Fruit fly (Drosophila melanogaster) whole organism, embryonic: Measurements from ENCODE around the gene CG9986.

Source experiments
- CG10979 ChIP-seq: fragments of 200-800 bp; sonication (Bioruptor generic); optimal IDR thresholded peaks from 2 replicates; lab custom pipeline; 2018; ENCODE audit warnings: missing biosample characterization, mild to moderate bottlenecking, missing genetic modification characterization, moderate library complexity
- CG11695 ChIP-seq: fragments of 200-800 bp; sonication (Bioruptor generic); IDR thresholded peaks from 3 replicates; pipeline ENCODE4 v1.3.6; 2022; ENCODE audit warnings: missing biosample characterization, missing genetic modification characterization
- CG11723 ChIP-seq: fragments of 200-800 bp; sonication (Bioruptor generic); optimal IDR thresholded peaks from 2 replicates; lab custom pipeline; 2017; ENCODE audit warnings: missing biosample characterization, mild to moderate bottlenecking, missing genetic modification characterization
- CG13775 ChIP-seq: fragments of 200-800 bp; sonication (Bioruptor generic); optimal IDR thresholded peaks from 3 replicates; lab custom pipeline; 2017; ENCODE audit warnings: missing biosample characterization, mild to moderate bottlenecking, missing genetic modification characterization
- CG14860 ChIP-seq: fragments of 200-800 bp; sonication (Bioruptor generic); IDR thresholded peaks from 3 replicates; pipeline ENCODE4 v1.3.6; 2022; ENCODE audit warnings: missing biosample characterization, missing genetic modification characterization; ENCODE audit not compliant: partially characterized antibody
- CG1529 ChIP-seq: fragments of 200-800 bp; sonication (Bioruptor generic); optimal IDR thresholded peaks from 3 replicates; lab custom pipeline; 2018; ENCODE audit warnings: missing biosample characterization, missing genetic modification characterization
- CG18262 ChIP-seq: fragments of 200-800 bp; optimal IDR thresholded peaks from 3 replicates; lab custom pipeline; 2019; ENCODE audit warnings: missing biosample characterization, mild to moderate bottlenecking, missing genetic modification characterization, moderate library complexity
- CG2120 ChIP-seq: fragments of 200-800 bp; sonication (Bioruptor generic); optimal IDR thresholded peaks from 3 replicates; lab custom pipeline; 2016; ENCODE audit warnings: missing biosample characterization, missing genetic modification characterization
- CG4707 ChIP-seq: fragments of 200-800 bp; sonication (Bioruptor generic); optimal IDR thresholded peaks from 2 replicates; lab custom pipeline; 2018; ENCODE audit warnings: missing biosample characterization, mild to moderate bottlenecking, missing genetic modification characterization, moderate library complexity
- CG5953 ChIP-seq: fragments of 200-800 bp; sonication (Bioruptor generic); IDR thresholded peaks from 2 replicates; pipeline ENCODE4 v1.3.6; 2022; ENCODE audit warnings: missing biosample characterization, missing genetic modification characterization
- CG6654 ChIP-seq: fragments of 200-800 bp; sonication (Bioruptor generic); optimal IDR thresholded peaks from 2 replicates; lab custom pipeline; 2017; ENCODE audit warnings: missing biosample characterization, mild to moderate bottlenecking, missing genetic modification characterization
- CG7839 ChIP-seq: fragments of 200-800 bp; sonication (Bioruptor generic); optimal IDR thresholded peaks from 3 replicates; lab custom pipeline; 2018; ENCODE audit warnings: missing biosample characterization, mild to moderate bottlenecking, missing genetic modification characterization, moderate library complexity
- CG8359 ChIP-seq: fragments of 200-800 bp; sonication (Bioruptor generic); optimal IDR thresholded peaks from 2 replicates; lab custom pipeline; 2017; ENCODE audit warnings: missing biosample characterization, mild to moderate bottlenecking, missing genetic modification characterization, borderline replicate concordance
- CoRest ChIP-seq: fragments of 200-800 bp; sonication (Bioruptor generic); optimal IDR thresholded peaks from 3 replicates; lab custom pipeline; 2018; ENCODE audit warnings: missing biosample characterization, mild to moderate bottlenecking, missing genetic modification characterization, moderate library complexity
- D ChIP-seq, 2 experiments: fragments of 200-800 bp in 1 of 2; fragments of >200 bp in 1 of 2; sonication (Bioruptor generic) in 1 of 2; optimal IDR thresholded peaks; 2 replicates in 1 of 2; 3 replicates in 1 of 2; lab custom pipeline; 2017; ENCODE audit warnings: mild to moderate bottlenecking in 1 of 2, missing biosample characterization in 1 of 2, missing genetic modification characterization in 1 of 2, missing genetic modification reagents in 1 of 2
- Doc2 ChIP-seq: fragments of 200-800 bp; sonication (Bioruptor generic); IDR thresholded peaks from 2 replicates; pipeline ENCODE4 v1.3.6; 2022; ENCODE audit warnings: missing biosample characterization, missing genetic modification characterization
- Eip74EF ChIP-seq, 2 experiments: fragments of 200-800 bp in 1 of 2; fragments of >200 bp in 1 of 2; sonication (Bioruptor generic) in 1 of 2; optimal IDR thresholded peaks; 2 replicates each; lab custom pipeline; 2017 to 2019; ENCODE audit warnings: missing biosample characterization in 2 of 2, missing genetic modification characterization in 2 of 2, mild to moderate bottlenecking in 1 of 2, moderate library complexity in 1 of 2
- Elba2 ChIP-seq: fragments of 200-800 bp; sonication (Bioruptor generic); optimal IDR thresholded peaks from 3 replicates; lab custom pipeline; 2016; ENCODE audit warnings: missing biosample characterization, missing genetic modification characterization
- Hr39 ChIP-seq: fragments of >200 bp; optimal IDR thresholded peaks from 2 replicates; lab custom pipeline; 2017
- Hr51 ChIP-seq, 2 experiments: fragments of 200-800 bp; sonication (Bioruptor generic); optimal IDR thresholded peaks; 2 replicates in 1 of 2; 3 replicates in 1 of 2; lab custom pipeline; 2016 to 2018; ENCODE audit warnings: missing biosample characterization in 2 of 2, missing genetic modification characterization in 2 of 2, mild to moderate bottlenecking in 1 of 2, moderate library complexity in 1 of 2
- Lim3 ChIP-seq: fragments of 200-800 bp; sonication (Bioruptor generic); IDR thresholded peaks from 2 replicates; pipeline ENCODE4 v1.3.6; 2022; ENCODE audit warnings: missing biosample characterization, missing genetic modification characterization
- Mad ChIP-seq: fragments of 200-800 bp; sonication (Bioruptor generic); optimal IDR thresholded peaks from 2 replicates; lab custom pipeline; 2016; ENCODE audit warnings: missing biosample characterization, missing genetic modification characterization
- NC2β ChIP-seq: fragments of 200-800 bp; sonication (Bioruptor generic); optimal IDR thresholded peaks from 2 replicates; lab custom pipeline; 2016; ENCODE audit warnings: missing biosample characterization, missing genetic modification characterization
- Oli ChIP-seq: fragments of 200-800 bp; sonication (Bioruptor generic); optimal IDR thresholded peaks from 2 replicates; lab custom pipeline; 2018; ENCODE audit warnings: missing biosample characterization, mild to moderate bottlenecking, missing genetic modification characterization, moderate library complexity
- Optix ChIP-seq: fragments of 200-800 bp; sonication (Bioruptor generic); IDR thresholded peaks from 3 replicates; pipeline ENCODE4 v1.3.6; 2022; ENCODE audit warnings: missing biosample characterization, missing genetic modification characterization
- Pdp1 ChIP-seq, 2 experiments: fragments of 200-800 bp; sonication (Bioruptor generic); optimal IDR thresholded peaks; 3 replicates each; lab custom pipeline; 2016; ENCODE audit warnings: missing biosample characterization in 2 of 2, missing genetic modification characterization in 2 of 2, mild to moderate bottlenecking in 1 of 2, moderate library complexity in 1 of 2
- Side ChIP-seq: fragments of 200-800 bp; sonication (Bioruptor generic); optimal IDR thresholded peaks from 2 replicates; lab custom pipeline; 2016; ENCODE audit warnings: missing biosample characterization, missing genetic modification characterization
- Xbp1 ChIP-seq: fragments of 200-800 bp; sonication (Bioruptor generic); optimal IDR thresholded peaks from 3 replicates; lab custom pipeline; 2016; ENCODE audit warnings: missing biosample characterization, mild to moderate bottlenecking, missing genetic modification characterization
- chif ChIP-seq, 2 experiments: fragments of 200-800 bp; sonication (Bioruptor generic); optimal IDR thresholded peaks; 3 replicates each; lab custom pipeline; 2016; ENCODE audit warnings: missing biosample characterization in 2 of 2, missing genetic modification characterization in 2 of 2
- chn ChIP-seq: fragments of 200-800 bp; sonication (Bioruptor generic); optimal IDR thresholded peaks from 2 replicates; lab custom pipeline; 2016; ENCODE audit warnings: missing biosample characterization, missing genetic modification characterization
- crc ChIP-seq: fragments of 200-800 bp; sonication (Bioruptor generic); optimal IDR thresholded peaks from 2 replicates; lab custom pipeline; 2016; ENCODE audit warnings: missing biosample characterization, missing genetic modification characterization
- danr ChIP-seq: fragments of 200-800 bp; sonication (Bioruptor generic); IDR thresholded peaks from 2 replicates; pipeline ENCODE4 v1.3.6; 2022; ENCODE audit warnings: missing biosample characterization, missing genetic modification characterization
- eve ChIP-seq, 2 experiments: fragments of >200 bp; optimal IDR thresholded peaks; 2 replicates each; lab custom pipeline; 2017; ENCODE audit warnings: missing biosample characterization in 2 of 2, missing genetic modification characterization in 2 of 2
- grau ChIP-seq: fragments of 200-800 bp; optimal IDR thresholded peaks from 3 replicates; lab custom pipeline; 2019; ENCODE audit warnings: missing biosample characterization, mild to moderate bottlenecking, missing genetic modification characterization, moderate library complexity
- hbn ChIP-seq: fragments of 200-800 bp; sonication (Bioruptor generic); IDR thresholded peaks from 2 replicates; pipeline ENCODE4 v1.3.6; 2022; ENCODE audit warnings: missing biosample characterization, missing genetic modification characterization; ENCODE audit not compliant: partially characterized antibody
- hth ChIP-seq: fragments of >200 bp; optimal IDR thresholded peaks from 2 replicates; lab custom pipeline; 2017; ENCODE audit warnings: inconsistent platforms
- kay ChIP-seq: fragments of 200-800 bp; sonication (Bioruptor generic); optimal IDR thresholded peaks from 2 replicates; lab custom pipeline; 2016; ENCODE audit warnings: missing biosample characterization, missing genetic modification characterization
- knrl ChIP-seq: fragments of 200-800 bp; sonication (Bioruptor generic); IDR thresholded peaks from 3 replicates; pipeline ENCODE4 v1.3.6; 2022; ENCODE audit warnings: missing biosample characterization, missing genetic modification characterization; ENCODE audit not compliant: partially characterized antibody
- lola ChIP-seq, 3 experiments: fragments of >200 bp in 2 of 3; fragments of 200-800 bp in 1 of 3; sonication (Bioruptor generic) in 1 of 3; optimal IDR thresholded peaks; 2 replicates each; lab custom pipeline; 2017 to 2019; ENCODE audit warnings: missing biosample characterization in 3 of 3, missing genetic modification characterization in 3 of 3, mild to moderate bottlenecking in 1 of 3, moderate library complexity in 1 of 3
- onecut ChIP-seq: fragments of 200-800 bp; sonication (Bioruptor generic); IDR thresholded peaks from 2 replicates; pipeline ENCODE4 v1.3.6; 2022; ENCODE audit warnings: missing biosample characterization, missing genetic modification characterization
- p53 ChIP-seq: fragments of 200-800 bp; sonication (Bioruptor generic); optimal IDR thresholded peaks from 2 replicates; lab custom pipeline; 2016; ENCODE audit warnings: missing biosample characterization, missing genetic modification characterization
- pan ChIP-seq, 4 experiments: fragments of >200 bp in 3 of 4; fragments of 200-800 bp in 1 of 4; sonication (Bioruptor generic) in 1 of 4; optimal IDR thresholded peaks in 3 of 4; IDR thresholded peaks in 1 of 4; 2 replicates each; pipeline versions ENCODE4 v1.3.6 to Lab custom; 2017 to 2022; ENCODE audit warnings: missing biosample characterization in 2 of 4, missing genetic modification characterization in 2 of 4, mixed read lengths in 1 of 4
- pita ChIP-seq: fragments of 200-800 bp; sonication (Bioruptor generic); optimal IDR thresholded peaks from 2 replicates; lab custom pipeline; 2017; ENCODE audit warnings: missing biosample characterization, mild to moderate bottlenecking, missing genetic modification characterization
- run ChIP-seq: fragments of 200-800 bp; sonication (Bioruptor generic); optimal IDR thresholded peaks from 3 replicates; lab custom pipeline; 2018; ENCODE audit warnings: missing biosample characterization, mild to moderate bottlenecking, missing genetic modification characterization
- stc ChIP-seq: fragments of 200-800 bp; sonication (Bioruptor generic); IDR thresholded peaks from 2 replicates; pipeline ENCODE4 v1.3.6; 2022; ENCODE audit warnings: missing biosample characterization, missing genetic modification characterization
- tio ChIP-seq: fragments of 200-800 bp; sonication (Bioruptor generic); optimal IDR thresholded peaks from 2 replicates; lab custom pipeline; 2017; ENCODE audit warnings: missing biosample characterization, missing genetic modification characterization, inconsistent platforms
- unpg ChIP-seq: fragments of 200-800 bp; sonication (Bioruptor generic); optimal IDR thresholded peaks from 3 replicates; lab custom pipeline; 2018; ENCODE audit warnings: missing biosample characterization, mild to moderate bottlenecking, missing genetic modification characterization, moderate library complexity
- vnd ChIP-seq: fragments of 200-800 bp; sonication (Bioruptor generic); IDR thresholded peaks from 3 replicates; pipeline ENCODE4 v1.3.6; 2022; ENCODE audit warnings: missing biosample characterization, missing genetic modification characterization; ENCODE audit not compliant: partially characterized antibody

Gene CG9986

DNA sequence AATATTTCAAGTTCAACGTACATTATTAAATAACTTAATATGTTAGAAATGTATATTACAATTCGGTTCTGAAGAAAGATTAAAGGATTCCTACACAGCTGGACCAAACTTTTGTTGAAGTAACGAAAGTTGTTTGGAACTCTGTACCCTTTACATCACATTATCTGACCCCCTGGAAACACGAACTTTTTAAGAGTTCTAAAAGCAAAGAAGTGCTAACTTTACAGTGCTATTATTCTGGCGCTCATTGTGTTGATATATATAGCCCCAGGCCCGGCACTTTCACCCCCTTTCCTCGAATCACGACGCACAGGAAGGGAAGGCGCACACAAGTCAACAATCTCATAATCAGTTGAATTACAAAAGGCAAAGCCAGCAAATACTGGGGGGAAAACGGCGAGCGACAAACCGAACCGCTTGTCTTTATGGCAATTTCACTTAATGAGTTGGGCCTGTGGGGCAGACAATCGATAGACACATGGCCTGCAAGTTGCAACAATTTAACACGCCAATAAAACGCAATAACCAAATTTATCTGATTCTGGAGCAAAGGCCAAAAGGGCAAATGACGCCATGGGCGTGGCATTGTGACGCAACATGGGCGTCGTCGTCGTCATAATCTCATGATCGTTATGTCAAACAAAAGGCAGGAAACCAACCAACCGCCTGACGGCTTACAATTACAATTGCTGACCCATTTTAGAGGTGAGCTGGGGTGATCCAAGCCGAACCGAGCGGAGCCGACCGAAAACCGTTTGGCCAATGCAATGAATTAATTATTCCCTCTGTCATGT is 23.5 kb downstream of the CG9986 start (continued):
- TF ChIP-seq CoRest (peak; percentile 32), CG14860 (GFP tag; lab: Robert Waterston, UW) (no peak), unpg (no peak), Pdp1 (GFP tag; optimal IDR thresholded peaks at IDR 0.05; lab: Kevin White, UChicago) (peak in 1 of 2 experiments; percentile 85), crc (no peak), p53 (GFP tag; lab: Kevin White, UChicago) (no peak), run (tag; lab: Kevin White, UChicago) (no peak), lola (GFP tag; optimal IDR thresholded peaks at IDR 0.05; lab: Kevin White, UChicago) (peak in 1 of 3 experiments; percentile 30), Eip74EF (GFP tag; optimal IDR thresholded peaks at IDR 0.05; lab: Kevin White, UChicago) (no peak), CG11695 (GFP tag; lab: Robert Waterston, UW) (no peak), CG8359 (GFP tag; lab: Kevin White, UChicago) (no peak), hth (lab: Kevin White, UChicago) (no peak), kay (GFP tag; lab: Kevin White, UChicago) (no peak), pan (optimal IDR thresholded peaks at IDR 0.05; lab: Kevin White, UChicago) (no peak), pan (GFP tag; optimal IDR thresholded peaks at IDR 0.05 in 1 of 2, IDR thresholded peaks at IDR 0.05 in 1 of 2) (no peak), NC2β (GFP tag; lab: Kevin White, UChicago) (no peak), CG6654 (GFP tag; lab: Kevin White, UChicago) (no peak), CG4707 (no peak), knrl (GFP tag; lab: Robert Waterston, UW) (no peak), onecut (GFP tag; lab: Robert Waterston, UW) (no peak), CG1529 (GFP tag; lab: Kevin White, UChicago) (no peak), CG11723 (peak; percentile 11), tio (GFP tag; lab: Kevin White, UChicago) (no peak), Hr39 (no peak), stc (GFP tag; lab: Robert Waterston, UW) (no peak), chif (GFP tag; optimal IDR thresholded peaks at IDR 0.05; lab: Kevin White, UChicago) (no peak), CG2120 (GFP tag; lab: Kevin White, UChicago) (no peak), Lim3 (GFP tag; lab: Robert Waterston, UW) (no peak), CG7839 (tag; lab: Kevin White, UChicago) (peak; percentile 43), D (optimal IDR thresholded peaks at IDR 0.05; lab: Kevin White, UChicago) (no peak), D (GFP tag; optimal IDR thresholded peaks at IDR 0.05; lab: Kevin White, UChicago) (peak; percentile 45), Mad (GFP tag; lab: Kevin White, UChicago) (no peak), Oli (tag; lab: Kevin White, UChicago) (peak; percentile 18), pita (GFP tag; lab: Kevin White, UChicago) (no peak), CG18262 (tag; lab: Kevin White, UChicago) (peak; percentile 63), CG5953 (GFP tag; lab: Robert Waterston, UW) (no peak), Side (GFP tag; lab: Kevin White, UChicago) (no peak), CG13775 (GFP tag; lab: Kevin White, UChicago) (no peak), Doc2 (GFP tag; lab: Robert Waterston, UW) (no peak), eve (GFP tag; optimal IDR thresholded peaks at IDR 0.05; lab: Kevin White, UChicago) (peak in 1 of 2 experiments; percentile 29), Xbp1 (GFP tag; lab: Kevin White, UChicago) (no peak), Elba2 (no peak), vnd (GFP tag; lab: Robert Waterston, UW) (no peak), CG10979 (no peak), chn (GFP tag; lab: Kevin White, UChicago) (no peak), Optix (no peak), Hr51 (GFP tag; optimal IDR thresholded peaks at IDR 0.05; lab: Kevin White, UChicago) (peak in 1 of 2 experiments; percentile 22), hbn (GFP tag; lab: Robert Waterston, UW) (no peak), grau (peak; percentile 23), danr (no peak)
